Fruit fly (Drosophila melanogaster): ENCODE measurements around the gene CG32486.
A peak's percentile ranks its signal among the peaks of the same experiment; 100 is the strongest.

CG32486 gene

dm6 chr3L:3102506-3103023 lies 31.9 kb upstream of the CG32486 start (continued):
- peak; percentile 18 for TF ChIP-seq sd (tag; optimal IDR thresholded peaks at IDR 0.05)
- peak; percentile 57; the same call in 1 of the 4 replicates for TF ChIP-seq chinmo (GFP tag; IDR thresholded peaks at IDR 0.05; ENCODE audit: partially characterized antibody)
- peak; percentile 57 for TF ChIP-seq CG15269 (tag; optimal IDR thresholded peaks at IDR 0.05)
- TF ChIP-seq D (optimal IDR thresholded peaks at IDR 0.05), result no peak
- TF ChIP-seq D (GFP tag; optimal IDR thresholded peaks at IDR 0.05), result no peak

- TF ChIP-seq pfk (GFP tag; optimal IDR thresholded peaks at IDR 0.05), result no peak
- 0 out of 2 replicates have a peak, but pooled peaks have one; percentile 6 for TF ChIP-seq CG11247 (GFP tag; IDR thresholded peaks at IDR 0.05)
Observed at dm6 chr3L:3101157-3101556, 30.5 kb upstream of the CG32486 start.

- TF ChIP-seq CG1602 (GFP tag; optimal IDR thresholded peaks at IDR 0.05), result no peak
- TF ChIP-seq Deaf1 (tag; optimal IDR thresholded peaks at IDR 0.05), result no peak
- no peak for TF ChIP-seq CG1603 (tag; optimal IDR thresholded peaks at IDR 0.05)
- TF ChIP-seq Aef1 (GFP tag; IDR thresholded peaks at IDR 0.05), result no peak
- peak; percentile 1 for TF ChIP-seq cwo (GFP tag; optimal IDR thresholded peaks at IDR 0.05)
- no peak for TF ChIP-seq zf30C (GFP tag; optimal IDR thresholded peaks at IDR 0.05)
- peak; percentile 70 for TF ChIP-seq abd-A (tag; optimal IDR thresholded peaks at IDR 0.05)
- peak; percentile 44 for TF ChIP-seq CG13894 (tag; optimal IDR thresholded peaks at IDR 0.05)
- TF ChIP-seq Blimp-1 (GFP tag; optimal IDR thresholded peaks at IDR 0.05), result peak; percentile 76
- no peak for TF ChIP-seq Taf1 (GFP tag; IDR thresholded peaks at IDR 0.05)
- TF ChIP-seq vvl (GFP tag; IDR thresholded peaks at IDR 0.05), result peak; percentile 71
- no peak for TF ChIP-seq nom (GFP tag; optimal IDR thresholded peaks at IDR 0.05)
- no peak for TF ChIP-seq otp (GFP tag; IDR thresholded peaks at IDR 0.05)
- TF ChIP-seq CG31365 (tag; optimal IDR thresholded peaks at IDR 0.05), result no peak
- no peak for TF ChIP-seq BEAF-32 (GFP tag; optimal IDR thresholded peaks at IDR 0.05)
- peak; percentile 40 for TF ChIP-seq sd (tag; optimal IDR thresholded peaks at IDR 0.05)
- TF ChIP-seq chinmo (GFP tag; IDR thresholded peaks at IDR 0.05; ENCODE audit: partially characterized antibody), result peak; percentile 77; the same call in 2 of the 4 replicates
- no peak for TF ChIP-seq Eip74EF (GFP tag; optimal IDR thresholded peaks at IDR 0.05)
- peak; percentile 72 for TF ChIP-seq Ets65A (GFP tag)
- TF ChIP-seq CG12769 (tag; optimal IDR thresholded peaks at IDR 0.05), result peak; percentile 49
- no peak for TF ChIP-seq B-H1 (GFP tag; IDR thresholded peaks at IDR 0.05)
- no peak for TF ChIP-seq CG12155 (GFP tag; optimal IDR thresholded peaks at IDR 0.05)
Observed at dm6 chr3L:3098778-3099429, 28.3 kb upstream of the CG32486 start.

DNA sequence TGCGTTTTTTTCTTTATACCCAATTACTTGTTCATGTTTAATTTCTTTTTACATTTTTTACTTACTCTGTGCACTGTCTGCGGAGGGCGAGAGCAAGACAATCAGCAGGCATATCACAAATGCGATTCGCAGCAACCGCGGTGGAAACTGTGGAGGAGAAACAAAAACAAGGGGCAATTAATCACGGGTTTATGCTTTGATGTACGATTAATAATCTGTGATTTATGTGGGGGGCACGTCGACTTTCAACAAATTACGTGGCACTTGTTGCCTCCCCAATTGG lies 26.9 kb upstream of the CG32486 start:
- no peak for TF ChIP-seq Elba2 (GFP tag; optimal IDR thresholded peaks at IDR 0.05)
- peak; percentile 52; the same call in 1 of the 3 replicates for TF ChIP-seq hb (GFP tag; IDR thresholded peaks at IDR 0.05; ENCODE audit: partially characterized antibody)
- 0 out of 2 replicates have a peak, but pooled peaks have one; percentile 14 for TF ChIP-seq sna (GFP tag; IDR thresholded peaks at IDR 0.05; ENCODE audit: partially characterized antibody)
- TF ChIP-seq CG9437 (GFP tag; optimal IDR thresholded peaks at IDR 0.05), result no peak
- TF ChIP-seq CrebB (tag; optimal IDR thresholded peaks at IDR 0.05), result no peak
- TF ChIP-seq sens (GFP tag), result peak; percentile 28
- peak; percentile 49; the same call in 1 of the 2 replicates for TF ChIP-seq nerfin-2 (GFP tag; IDR thresholded peaks at IDR 0.05; ENCODE audit: partially characterized antibody)
- peak; percentile 34; the same call in 2 of the 3 replicates for TF ChIP-seq knrl (GFP tag; IDR thresholded peaks at IDR 0.05; ENCODE audit: partially characterized antibody)
- 0 out of 3 replicates have a peak, but pooled peaks have one; percentile 3 for TF ChIP-seq mld (GFP tag; IDR thresholded peaks at IDR 0.05; ENCODE audit: partially characterized antibody)
- peak; percentile 50 for TF ChIP-seq Med (GFP tag)

All from whole organism, embryonic.